Worm (Caenorhabditis elegans) whole organism, L4 larva: ENCODE data around the gene F41G3.21.
A peak's percentile ranks its signal among the peaks of the same experiment; 100 is the strongest.

ENCODE experiments used
- F10B5.3 ChIP-seq: sonication (generic microtip); optimal IDR thresholded peaks from 2 replicates; lab custom pipeline; 2016; ENCODE audit warnings: mild to moderate bottlenecking, missing genetic modification characterization, missing compliant biosample characterization
- F37D6.2 ChIP-seq: sonication (generic microtip); optimal IDR thresholded peaks from 2 replicates; lab custom pipeline; 2016; ENCODE audit warnings: mild to moderate bottlenecking, missing genetic modification characterization, missing compliant biosample characterization
- F44E2.7 ChIP-seq: fragments of 200-800 bp; sonication (Bioruptor generic); IDR thresholded peaks from 2 replicates; pipeline ENCODE4 v2.1.2; 2022; ENCODE audit warnings: missing genetic modification characterization, missing compliant biosample characterization
- T20F7.1 ChIP-seq: fragments of 200-800 bp; sonication (Bioruptor generic); optimal IDR thresholded peaks from 2 replicates; lab custom pipeline; 2018; ENCODE audit warnings: mild to moderate bottlenecking, missing genetic modification characterization, missing compliant biosample characterization
- T26A8.4 ChIP-seq: fragments of 200-800 bp; sonication (Bioruptor generic); IDR thresholded peaks from 2 replicates; pipeline ENCODE4 v1.3.6; 2022; ENCODE audit warnings: missing genetic modification characterization, missing compliant biosample characterization
- Y48G9A.11 ChIP-seq: fragments of 200-800 bp; sonication (Bioruptor generic); IDR thresholded peaks from 2 replicates; pipeline ENCODE4 v1.3.6; 2022; ENCODE audit warnings: missing genetic modification reagents, missing genetic modification characterization, missing compliant biosample characterization
- ZK337.2 ChIP-seq: fragments of 200-800 bp; sonication (Bioruptor generic); IDR thresholded peaks from 2 replicates; pipeline ENCODE4 v1.3.6; 2022; ENCODE audit warnings: missing genetic modification reagents, missing genetic modification characterization, missing compliant biosample characterization
- aly-2 ChIP-seq: sonication (generic microtip); optimal IDR thresholded peaks from 2 replicates; lab custom pipeline; 2018; ENCODE audit warnings: missing biosample characterization, missing genetic modification characterization
- arid-1 ChIP-seq: fragments of 200-800 bp; sonication (Bioruptor generic); conservative IDR thresholded peaks from 2 replicates; pipeline ENCODE4 v1.3.6; 2022; ENCODE audit warnings: missing genetic modification reagents, missing genetic modification characterization, missing compliant biosample characterization
- attf-4 ChIP-seq: sonication (generic microtip); optimal IDR thresholded peaks from 3 replicates; lab custom pipeline; 2017; ENCODE audit warnings: missing biosample characterization, missing genetic modification characterization
- ceh-32 ChIP-seq: sonication (generic microtip); optimal IDR thresholded peaks from 2 replicates; lab custom pipeline; 2016; ENCODE audit warnings: mild to moderate bottlenecking, missing genetic modification characterization, missing compliant biosample characterization; ENCODE audit not compliant: poor library complexity
- ceh-62 ChIP-seq: sonication (generic microtip); optimal IDR thresholded peaks from 2 replicates; lab custom pipeline; 2017; ENCODE audit warnings: missing biosample characterization, missing genetic modification characterization
- ceh-82 ChIP-seq: sonication (generic microtip); optimal IDR thresholded peaks from 2 replicates; lab custom pipeline; 2017; ENCODE audit warnings: missing biosample characterization, missing genetic modification characterization
- ces-1 ChIP-seq: fragments of 150-350 bp; sonication (generic microtip); optimal IDR thresholded peaks from 4 replicates; lab custom pipeline; 2014; ENCODE audit warnings: missing biosample characterization, missing genetic modification reagents, missing genetic modification characterization
- cey-2 ChIP-seq: sonication (generic microtip); optimal IDR thresholded peaks from 3 replicates; lab custom pipeline; 2017; ENCODE audit warnings: missing genetic modification characterization, mild to moderate bottlenecking, missing compliant biosample characterization, antibody characterized with exemption, borderline replicate concordance; ENCODE audit not compliant: insufficient read depth
- daf-16 ChIP-seq, 3 experiments: sonication (generic microtip); optimal IDR thresholded peaks; 2 replicates each; lab custom pipeline; 2016 to 2017; ENCODE audit warnings: missing genetic modification characterization in 3 of 3, missing genetic modification reagents in 3 of 3, mild to moderate bottlenecking in 2 of 3, missing compliant biosample characterization in 2 of 3, missing biosample characterization in 1 of 3, moderate library complexity in 1 of 3
- dmd-8 ChIP-seq: fragments of 200-800 bp; sonication (Bioruptor generic); IDR thresholded peaks from 2 replicates; pipeline ENCODE4 v1.3.6; 2022; ENCODE audit warnings: missing genetic modification characterization, missing compliant biosample characterization
- duxl-1 ChIP-seq: sonication (generic microtip); optimal IDR thresholded peaks from 2 replicates; lab custom pipeline; 2016; ENCODE audit warnings: mild to moderate bottlenecking, missing genetic modification characterization, moderate library complexity, missing compliant biosample characterization; ENCODE audit not compliant: poor library complexity
- gei-8 ChIP-seq: fragments of 200-800 bp; sonication (Bioruptor generic); optimal IDR thresholded peaks from 2 replicates; lab custom pipeline; 2018; ENCODE audit warnings: mild to moderate bottlenecking, missing genetic modification characterization, missing compliant biosample characterization
- hlh-11 ChIP-seq: fragments of 200-800 bp; sonication (Bioruptor generic); optimal IDR thresholded peaks from 2 replicates; lab custom pipeline; 2018; ENCODE audit warnings: mild to moderate bottlenecking, missing genetic modification characterization, missing compliant biosample characterization
- hmg-1.1 ChIP-seq: fragments of 200-800 bp; sonication (Bioruptor generic); IDR thresholded peaks from 2 replicates; pipeline ENCODE4 v1.3.6; 2022; ENCODE audit warnings: missing genetic modification reagents, missing genetic modification characterization, missing compliant biosample characterization
- jun-1 ChIP-seq: fragments of 150-350 bp; optimal IDR thresholded peaks from 2 replicates; lab custom pipeline; 2014; ENCODE audit warnings: missing biosample characterization, missing genetic modification reagents, missing genetic modification characterization
- lin-1 ChIP-seq: fragments of 200-800 bp; sonication (Bioruptor generic); IDR thresholded peaks from 2 replicates; pipeline ENCODE4 v1.3.6; 2022; ENCODE audit warnings: missing genetic modification reagents, missing genetic modification characterization, missing compliant biosample characterization
- lin-15B ChIP-seq: fragments of 150-350 bp; sonication (generic microtip); optimal IDR thresholded peaks from 3 replicates; lab custom pipeline; 2014; ENCODE audit warnings: missing biosample characterization, missing genetic modification characterization
- lin-29 ChIP-seq: fragments of 200-800 bp; sonication (Bioruptor generic); IDR thresholded peaks from 2 replicates; pipeline ENCODE4 v1.3.6; 2022; ENCODE audit warnings: missing genetic modification reagents, missing genetic modification characterization, missing compliant biosample characterization
- lin-38 ChIP-seq: fragments of 200-800 bp; sonication (Bioruptor generic); IDR thresholded peaks from 2 replicates; pipeline ENCODE4 v1.3.6; 2022; ENCODE audit warnings: missing genetic modification reagents, missing genetic modification characterization, missing compliant biosample characterization
- lir-3 ChIP-seq: sonication (generic microtip); optimal IDR thresholded peaks from 2 replicates; lab custom pipeline; 2016; ENCODE audit warnings: mild to moderate bottlenecking, missing genetic modification characterization, missing compliant biosample characterization
- lsy-2 ChIP-seq, 2 experiments: fragments of 150-350 bp in 1 of 2; sonication (generic microtip) in 1 of 2; optimal IDR thresholded peaks; 2 replicates each; lab custom pipeline; 2014 to 2017; ENCODE audit warnings: missing biosample characterization in 2 of 2, missing genetic modification characterization in 2 of 2
- madf-5 ChIP-seq, 2 experiments: fragments of 200-800 bp; sonication (Bioruptor generic); IDR thresholded peaks; 2 replicates each; pipeline ENCODE4 v1.3.6; 2022; ENCODE audit warnings: missing compliant biosample characterization in 2 of 2, missing genetic modification characterization in 2 of 2
- madf-9 ChIP-seq: fragments of 200-800 bp; sonication (Bioruptor generic); conservative IDR thresholded peaks from 2 replicates; pipeline ENCODE4 v1.3.6; 2022; ENCODE audit warnings: missing genetic modification reagents, missing genetic modification characterization, missing compliant biosample characterization
- mep-1 ChIP-seq: fragments of 150-350 bp; sonication (generic microtip); optimal IDR thresholded peaks from 3 replicates; lab custom pipeline; 2014; ENCODE audit warnings: missing biosample characterization, missing genetic modification characterization
- mes-2 ChIP-seq: sonication (generic microtip); optimal IDR thresholded peaks from 2 replicates; lab custom pipeline; 2016; ENCODE audit warnings: missing genotype, mild to moderate bottlenecking, missing genetic modification characterization, missing compliant biosample characterization; ENCODE audit not compliant: poor library complexity, severe bottlenecking
- mxl-3 ChIP-seq: fragments of 200-800 bp; sonication (Bioruptor generic); optimal IDR thresholded peaks from 2 replicates; lab custom pipeline; 2018; ENCODE audit warnings: mild to moderate bottlenecking, missing genetic modification characterization, missing compliant biosample characterization
- nhr-102 ChIP-seq: sonication (generic microtip); optimal IDR thresholded peaks from 2 replicates; lab custom pipeline; 2016; ENCODE audit warnings: mild to moderate bottlenecking, missing genetic modification characterization, moderate library complexity, missing compliant biosample characterization
- nhr-11 ChIP-seq: fragments of 150-350 bp; optimal IDR thresholded peaks from 2 replicates; lab custom pipeline; 2014; ENCODE audit warnings: missing biosample characterization, missing genetic modification characterization
- nhr-25 ChIP-seq: sonication (generic microtip); optimal IDR thresholded peaks from 2 replicates; lab custom pipeline; 2017; ENCODE audit warnings: missing genetic modification characterization, mild to moderate bottlenecking, missing compliant biosample characterization, antibody characterized with exemption, moderate library complexity, borderline replicate concordance; ENCODE audit not compliant: insufficient read depth
- nhr-28 ChIP-seq: fragments of 150-350 bp; optimal IDR thresholded peaks from 2 replicates; lab custom pipeline; 2014; ENCODE audit warnings: missing biosample characterization, missing genetic modification characterization
- nhr-42 ChIP-seq: fragments of 200-800 bp; sonication (Bioruptor generic); IDR thresholded peaks from 2 replicates; pipeline ENCODE4 v1.3.6; 2022; ENCODE audit warnings: missing genetic modification characterization, missing compliant biosample characterization
- nhr-48 ChIP-seq: sonication (generic microtip); optimal IDR thresholded peaks from 2 replicates; lab custom pipeline; 2016; ENCODE audit warnings: mild to moderate bottlenecking, missing genetic modification characterization, missing compliant biosample characterization
- nhr-77 ChIP-seq: fragments of 150-350 bp; optimal IDR thresholded peaks from 2 replicates; lab custom pipeline; 2014; ENCODE audit warnings: missing biosample characterization, missing genetic modification characterization
- rbr-2 ChIP-seq: sonication (generic microtip); optimal IDR thresholded peaks from 2 replicates; lab custom pipeline; 2016; ENCODE audit warnings: missing genotype, missing genetic modification characterization, missing compliant biosample characterization
- saeg-2 ChIP-seq: fragments of 200-800 bp; sonication (Bioruptor generic); IDR thresholded peaks from 2 replicates; pipeline ENCODE4 v1.3.6; 2022; ENCODE audit warnings: missing genetic modification reagents, missing genetic modification characterization, missing compliant biosample characterization
- set-16 ChIP-seq: fragments of 200-800 bp; sonication (Bioruptor generic); IDR thresholded peaks from 2 replicates; pipeline ENCODE4 v1.3.6; 2022; ENCODE audit warnings: missing genetic modification reagents, missing genetic modification characterization, missing compliant biosample characterization
- skn-1 ChIP-seq: fragments of 150-350 bp; optimal IDR thresholded peaks from 2 replicates; lab custom pipeline; 2014; ENCODE audit warnings: missing biosample characterization, missing genetic modification characterization
- spr-3 ChIP-seq: fragments of 200-800 bp; sonication (Bioruptor generic); optimal IDR thresholded peaks from 2 replicates; lab custom pipeline; 2018; ENCODE audit warnings: mild to moderate bottlenecking, missing genetic modification characterization, missing compliant biosample characterization
- unc-130 ChIP-seq: sonication (generic microtip); optimal IDR thresholded peaks from 2 replicates; lab custom pipeline; 2016; ENCODE audit warnings: missing genetic modification reagents, missing genetic modification characterization, missing compliant biosample characterization
- vab-7 ChIP-seq: fragments of 200-800 bp; sonication (Bioruptor generic); IDR thresholded peaks from 2 replicates; pipeline ENCODE4 v1.3.6; 2022; ENCODE audit warnings: missing genetic modification reagents, missing genetic modification characterization, missing compliant biosample characterization
- zfp-2 ChIP-seq: sonication (generic microtip); optimal IDR thresholded peaks from 2 replicates; lab custom pipeline; 2016; ENCODE audit warnings: mild to moderate bottlenecking, missing genetic modification characterization, missing compliant biosample characterization
- zip-11 ChIP-seq: fragments of 200-800 bp; sonication (Bioruptor generic); IDR thresholded peaks from 2 replicates; pipeline ENCODE4 v1.3.6; 2022; ENCODE audit warnings: missing genetic modification characterization, missing compliant biosample characterization
- zip-2 ChIP-seq: fragments of 150-350 bp; optimal IDR thresholded peaks from 2 replicates; lab custom pipeline; 2014; ENCODE audit warnings: missing biosample characterization, missing genetic modification characterization
- ztf-11 ChIP-seq: fragments of 150-350 bp; optimal IDR thresholded peaks from 2 replicates; lab custom pipeline; 2014; ENCODE audit warnings: missing biosample characterization, missing genetic modification characterization

Gene F41G3.21

DNA sequence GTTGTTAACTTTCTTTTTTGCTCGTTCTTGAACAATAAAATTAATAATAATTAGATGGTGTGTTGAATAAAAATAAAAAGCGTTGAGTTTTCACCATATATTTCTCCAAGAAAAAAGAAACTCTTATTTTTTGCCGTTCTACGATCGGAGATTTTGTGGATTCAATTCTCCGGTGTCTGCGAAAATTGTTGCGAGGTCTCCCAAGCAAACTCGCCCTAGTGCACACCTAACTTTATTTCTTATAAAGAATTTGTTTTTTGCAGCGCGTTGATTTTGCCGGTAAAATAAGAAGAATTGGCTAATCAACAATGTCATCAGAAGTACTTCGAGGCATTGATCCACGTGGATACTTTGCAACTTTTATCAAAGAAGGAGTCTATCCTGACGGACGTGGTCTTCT, 11.3 kb downstream of the F41G3.21 start, which contains the start of gene exos-8 (continued):
- TF ChIP-seq F10B5.3 (tag; lab: Kevin White, UChicago) (no peak), madf-9 (no peak; the same call in 1 of the 2 replicates), F37D6.2 (tag; lab: Kevin White, UChicago) (no peak), ceh-82 (tag; lab: Kevin White, UChicago) (no peak), jun-1 (tag; lab: Kevin White, UChicago) (no peak), T20F7.1 (GFP tag; lab: Kevin White, UChicago) (peak; percentile 77), mxl-3 (peak; percentile 59), saeg-2 (GFP tag; lab: Robert Waterston, UW) (no peak), T26A8.4 (GFP tag; lab: Robert Waterston, UW) (no peak), nhr-48 (tag; lab: Kevin White, UChicago) (no peak), nhr-11 (tag; lab: Kevin White, UChicago) (no peak), nhr-28 (tag; lab: Kevin White, UChicago) (peak; percentile 66), unc-130 (peak; percentile 95), madf-5 (GFP tag; IDR thresholded peaks at IDR 0.05; lab: Robert Waterston, UW) (no peak), zip-11 (GFP tag; lab: Robert Waterston, UW) (no peak), ceh-62 (tag; lab: Kevin White, UChicago) (no peak), mep-1 (no peak), vab-7 (GFP tag; lab: Robert Waterston, UW) (0 out of 2 replicates have a peak, but pooled peaks have one; percentile 28), nhr-42 (GFP tag; lab: Robert Waterston, UW) (no peak), lin-15B (tag; lab: Kevin White, UChicago) (no peak), lir-3 (tag; lab: Kevin White, UChicago) (no peak), arid-1 (GFP tag; lab: Robert Waterston, UW) (no peak), zfp-2 (no peak), dmd-8 (GFP tag; lab: Robert Waterston, UW) (no peak), rbr-2 (tag; lab: Kevin White, UChicago) (peak; percentile 65), hmg-1.1 (GFP tag; lab: Robert Waterston, UW) (peak; percentile 58; the same call in 1 of the 2 replicates), ceh-32 (tag; lab: Kevin White, UChicago) (no peak), duxl-1 (tag; lab: Kevin White, UChicago) (no peak), hlh-11 (peak; percentile 21), cey-2 (tag; lab: Kevin White, UChicago) (no peak), attf-4 (tag; lab: Kevin White, UChicago) (no peak), lin-29 (no peak), ces-1 (GFP tag; lab: Kevin White, UChicago) (no peak), Y48G9A.11 (no peak), nhr-102 (tag; lab: Kevin White, UChicago) (no peak), lin-38 (GFP tag; lab: Robert Waterston, UW) (peak; percentile 96), lin-1 (GFP tag; lab: Robert Waterston, UW) (no peak), lsy-2 (tag; optimal IDR thresholded peaks at IDR 0.05; lab: Kevin White, UChicago) (peak in 1 of 2 experiments; percentile 85), gei-8 (GFP tag; lab: Kevin White, UChicago) (no peak), skn-1 (tag; lab: Kevin White, UChicago) (no peak), spr-3 (no peak), mes-2 (tag; lab: Kevin White, UChicago) (peak; percentile 96), nhr-77 (peak; percentile 80), aly-2 (tag; lab: Kevin White, UChicago) (no peak), set-16 (GFP tag; lab: Robert Waterston, UW) (no peak), nhr-25 (tag; lab: Kevin White, UChicago) (no peak), zip-2 (no peak), F44E2.7 (no peak), ZK337.2 (GFP tag; lab: Robert Waterston, UW) (peak; percentile 65; the same call in 1 of the 2 replicates), ztf-11 (tag; lab: Kevin White, UChicago) (no peak), daf-16 (GFP tag; optimal IDR thresholded peaks at IDR 0.05; lab: Kevin White, UChicago) (no peak), daf-16 (tag; optimal IDR thresholded peaks at IDR 0.05; lab: Kevin White, UChicago) (no peak)
